Fruit fly (Drosophila melanogaster) whole organism, embryonic: ENCODE results near the gene CG14356.

ENCODE experiments used
- Bdp1 ChIP-seq: fragments of 200-800 bp; sonication (Bioruptor generic); optimal IDR thresholded peaks from 3 replicates; lab custom pipeline; 2016; ENCODE audit warnings: missing biosample characterization, missing genetic modification characterization
- CG12071 ChIP-seq: fragments of 200-800 bp; sonication (Bioruptor generic); optimal IDR thresholded peaks from 3 replicates; lab custom pipeline; 2018; ENCODE audit warnings: missing biosample characterization, mild to moderate bottlenecking, missing genetic modification characterization
- CG16813 ChIP-seq: fragments of 200-800 bp; sonication (Bioruptor generic); IDR thresholded peaks from 3 replicates; pipeline ENCODE4 v1.3.6; 2022; ENCODE audit warnings: missing biosample characterization, missing genetic modification characterization; ENCODE audit not compliant: partially characterized antibody
- CG8089 ChIP-seq: fragments of 200-800 bp; sonication (Bioruptor generic); optimal IDR thresholded peaks from 3 replicates; lab custom pipeline; 2016; ENCODE audit warnings: missing biosample characterization, missing genetic modification characterization
- ci ChIP-seq: fragments of 200-800 bp; sonication (Bioruptor generic); IDR thresholded peaks from 3 replicates; pipeline ENCODE4 v1.3.6; 2022; ENCODE audit warnings: missing biosample characterization, missing genetic modification characterization
- disco-r ChIP-seq: fragments of 200-800 bp; sonication (Bioruptor generic); optimal IDR thresholded peaks from 2 replicates; lab custom pipeline; 2016; ENCODE audit warnings: missing biosample characterization, missing genetic modification characterization
- ken ChIP-seq: fragments of 200-800 bp; sonication (Bioruptor generic); IDR thresholded peaks from 3 replicates; pipeline ENCODE4 v1.3.6; 2022; ENCODE audit warnings: missing biosample characterization, missing genetic modification characterization
- mirr ChIP-seq: fragments of 200-800 bp; sonication (Bioruptor generic); optimal IDR thresholded peaks from 3 replicates; lab custom pipeline; 2018; ENCODE audit warnings: missing biosample characterization, mild to moderate bottlenecking, missing genetic modification characterization

DNA sequence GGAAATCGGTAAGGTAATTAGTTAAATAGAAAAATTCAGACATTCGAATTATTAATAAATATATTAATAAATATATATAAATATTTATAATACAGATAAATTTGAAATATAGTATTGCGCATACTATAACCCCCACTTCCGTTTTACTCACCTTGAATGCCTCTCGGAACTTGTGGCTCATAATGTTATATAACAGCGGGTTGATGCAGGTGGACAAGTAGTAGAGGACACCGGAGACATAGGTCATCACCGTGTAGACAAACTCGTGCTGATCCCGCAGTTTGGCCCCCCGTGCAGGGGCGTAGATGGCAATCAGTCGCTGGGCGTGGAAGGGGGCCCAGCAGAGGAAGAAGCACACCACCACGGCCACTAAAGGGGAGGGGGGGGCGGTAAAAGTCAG is 30.9 kb downstream of the CG14356 start:
- TF ChIP-seq disco-r (GFP tag; lab: Kevin White, UChicago) (no peak), Bdp1 (GFP tag; lab: Kevin White, UChicago) (no peak), ci (GFP tag; lab: Robert Waterston, UW) (no peak), CG8089 (no peak), CG12071 (GFP tag; lab: Kevin White, UChicago) (no peak), mirr (GFP tag; lab: Kevin White, UChicago) (no peak), CG16813 (GFP tag; lab: Robert Waterston, UW) (no peak), ken (GFP tag; lab: Robert Waterston, UW) (no peak)
